Worm (Caenorhabditis elegans) whole organism, midembryonic: ENCODE measurements around the gene C01G6.9.

ENCODE experiments used
- T22C8.4 ChIP-seq: fragments of 200-800 bp; sonication (Bioruptor generic); IDR thresholded peaks from 2 replicates; pipeline ENCODE4 v1.3.6; 2022; ENCODE audit warnings: missing genetic modification characterization, missing compliant biosample characterization
- cog-1 ChIP-seq: sonication (generic microtip); optimal IDR thresholded peaks from 2 replicates; lab custom pipeline; 2016; ENCODE audit warnings: missing genetic modification characterization, missing compliant biosample characterization
- flt-1 ChIP-seq: fragments of 200-800 bp; sonication (Bioruptor generic); IDR thresholded peaks from 2 replicates; pipeline ENCODE4 v1.3.6; 2022; ENCODE audit warnings: missing genetic modification characterization, missing compliant biosample characterization
- med-1 ChIP-seq: sonication (generic microtip); optimal IDR thresholded peaks from 2 replicates; lab custom pipeline; 2017; ENCODE audit warnings: missing genetic modification characterization, mild to moderate bottlenecking, missing compliant biosample characterization, antibody characterized with exemption, missing genetic modification reagents; ENCODE audit not compliant: insufficient read depth
- ref-1 ChIP-seq: fragments of 200-800 bp; sonication (Bioruptor generic); conservative IDR thresholded peaks from 2 replicates; pipeline ENCODE4 v1.3.6; 2022; ENCODE audit warnings: missing genetic modification reagents, missing genetic modification characterization, missing compliant biosample characterization
- tab-1 ChIP-seq: fragments of 200-800 bp; sonication (Bioruptor generic); IDR thresholded peaks from 2 replicates; pipeline ENCODE4 v1.3.6; 2022; ENCODE audit warnings: missing genetic modification characterization, missing compliant biosample characterization
- ztf-23 ChIP-seq: fragments of 200-800 bp; sonication (Bioruptor generic); IDR thresholded peaks from 2 replicates; pipeline ENCODE4 v1.3.6; 2022; ENCODE audit warnings: missing genetic modification reagents, missing genetic modification characterization, missing compliant biosample characterization

- TF ChIP-seq flt-1 (GFP tag; lab: Robert Waterston, UW) (peak; percentile 29; the same call in 1 of the 2 replicates), T22C8.4 (GFP tag; lab: Robert Waterston, UW) (no peak), med-1 (GFP tag; lab: Kevin White, UChicago) (no peak), ref-1 (GFP tag; lab: Robert Waterston, UW) (no peak), ztf-23 (no peak), tab-1 (no peak), cog-1 (tag; lab: Kevin White, UChicago) (no peak)
Observed at ce11 chrII:9285171-9286025, 10.2 kb downstream of the C01G6.9 start, which contains the start of gene mtrr-1.
